Fruit fly (Drosophila melanogaster) whole organism, embryonic: ENCODE measurements around the gene CG33640.

Source experiments
- Atf-2 ChIP-seq: fragments of 200-800 bp; sonication (Bioruptor generic); optimal IDR thresholded peaks from 2 replicates; lab custom pipeline; 2016; ENCODE audit warnings: missing biosample characterization, missing genetic modification characterization
- B-H2 ChIP-seq: fragments of 200-800 bp; sonication (Bioruptor generic); optimal IDR thresholded peaks from 2 replicates; lab custom pipeline; 2018; ENCODE audit warnings: missing biosample characterization, mild to moderate bottlenecking, missing genetic modification characterization
- Bgb ChIP-seq: fragments of 200-800 bp; sonication (Bioruptor generic); IDR thresholded peaks from 2 replicates; pipeline ENCODE4 v1.3.6; 2022; ENCODE audit warnings: missing biosample characterization, missing genetic modification characterization; ENCODE audit not compliant: partially characterized antibody
- CG10959 ChIP-seq: fragments of 200-800 bp; sonication (Bioruptor generic); IDR thresholded peaks from 2 replicates; pipeline ENCODE4 v1.3.6; 2022; ENCODE audit warnings: missing biosample characterization, missing genetic modification characterization
- CG12744 ChIP-seq: fragments of 200-800 bp; sonication (Bioruptor generic); optimal IDR thresholded peaks from 2 replicates; lab custom pipeline; 2016; ENCODE audit warnings: missing biosample characterization, missing genetic modification characterization
- CG13296 ChIP-seq: fragments of 200-800 bp; sonication (Bioruptor generic); optimal IDR thresholded peaks from 3 replicates; lab custom pipeline; 2018; ENCODE audit warnings: missing biosample characterization, mild to moderate bottlenecking, missing genetic modification characterization
- CG14050 ChIP-seq: fragments of 200-800 bp; sonication (Bioruptor generic); IDR thresholded peaks from 3 replicates; pipeline ENCODE4 v1.3.6; 2022; ENCODE audit warnings: missing biosample characterization, missing genetic modification characterization
- CG14441 ChIP-seq: fragments of 200-800 bp; sonication (Bioruptor generic); IDR thresholded peaks from 2 replicates; pipeline ENCODE4 v1.3.6; 2022; ENCODE audit warnings: missing biosample characterization, missing genetic modification characterization
- CG14860 ChIP-seq: fragments of 200-800 bp; sonication (Bioruptor generic); IDR thresholded peaks from 3 replicates; pipeline ENCODE4 v1.3.6; 2022; ENCODE audit warnings: missing biosample characterization, missing genetic modification characterization; ENCODE audit not compliant: partially characterized antibody
- CG15011 ChIP-seq: fragments of 200-800 bp; sonication (Bioruptor generic); optimal IDR thresholded peaks from 3 replicates; lab custom pipeline; 2018; ENCODE audit warnings: missing biosample characterization, mild to moderate bottlenecking, missing genetic modification characterization
- CG1529 ChIP-seq: fragments of 200-800 bp; sonication (Bioruptor generic); optimal IDR thresholded peaks from 3 replicates; lab custom pipeline; 2018; ENCODE audit warnings: missing biosample characterization, missing genetic modification characterization
- CG1647 ChIP-seq: fragments of 200-800 bp; sonication (Bioruptor generic); optimal IDR thresholded peaks from 3 replicates; lab custom pipeline; 2016; ENCODE audit warnings: missing biosample characterization, missing genetic modification characterization
- CG17912 ChIP-seq: fragments of 200-800 bp; sonication (Bioruptor generic); optimal IDR thresholded peaks from 2 replicates; lab custom pipeline; 2018; ENCODE audit warnings: missing biosample characterization, mild to moderate bottlenecking, missing genetic modification characterization
- CG30020 ChIP-seq: fragments of 200-800 bp; optimal IDR thresholded peaks from 2 replicates; lab custom pipeline; 2019; ENCODE audit warnings: missing biosample characterization, mild to moderate bottlenecking, missing genetic modification characterization, moderate library complexity
- CG32532 ChIP-seq: fragments of 200-800 bp; sonication (Bioruptor generic); IDR thresholded peaks from 2 replicates; pipeline ENCODE4 v1.3.6; 2022; ENCODE audit warnings: missing biosample characterization, missing genetic modification characterization
- CG3995 ChIP-seq: fragments of 200-800 bp; sonication (Bioruptor generic); optimal IDR thresholded peaks from 3 replicates; lab custom pipeline; 2016; ENCODE audit warnings: missing biosample characterization, missing genetic modification characterization
- CG4854 ChIP-seq: fragments of 200-800 bp; sonication (Bioruptor generic); optimal IDR thresholded peaks from 2 replicates; lab custom pipeline; 2016; ENCODE audit warnings: missing biosample characterization, missing genetic modification characterization, inconsistent platforms
- CG5180 ChIP-seq: fragments of 200-800 bp; sonication (Bioruptor generic); optimal IDR thresholded peaks from 3 replicates; lab custom pipeline; 2017; ENCODE audit warnings: missing biosample characterization, missing genetic modification characterization, mild to moderate bottlenecking, moderate library complexity, missing genetic modification reagents
- CG6654 ChIP-seq: fragments of 200-800 bp; sonication (Bioruptor generic); optimal IDR thresholded peaks from 2 replicates; lab custom pipeline; 2017; ENCODE audit warnings: missing biosample characterization, mild to moderate bottlenecking, missing genetic modification characterization
- CG6683 ChIP-seq: fragments of 200-800 bp; sonication (Bioruptor generic); optimal IDR thresholded peaks from 2 replicates; lab custom pipeline; 2017; ENCODE audit warnings: missing biosample characterization, mild to moderate bottlenecking, missing genetic modification characterization, missing genetic modification reagents
- CG6689 ChIP-seq: fragments of 200-800 bp; sonication (Bioruptor generic); IDR thresholded peaks from 2 replicates; pipeline ENCODE4 v1.3.6; 2022; ENCODE audit warnings: missing biosample characterization, missing genetic modification characterization
- CG7786 ChIP-seq: fragments of 200-800 bp; sonication (Bioruptor generic); optimal IDR thresholded peaks from 2 replicates; lab custom pipeline; 2016; ENCODE audit warnings: missing biosample characterization, missing genetic modification characterization
- CG7987 ChIP-seq: fragments of 200-800 bp; sonication (Bioruptor generic); optimal IDR thresholded peaks from 2 replicates; lab custom pipeline; 2018; ENCODE audit warnings: missing biosample characterization, mild to moderate bottlenecking, missing genetic modification characterization, moderate library complexity
- CG8924 ChIP-seq: fragments of 200-800 bp; optimal IDR thresholded peaks from 3 replicates; lab custom pipeline; 2019; ENCODE audit warnings: missing biosample characterization, mild to moderate bottlenecking, missing genetic modification characterization, moderate library complexity
- CG9437 ChIP-seq: fragments of 200-800 bp; sonication (Bioruptor generic); optimal IDR thresholded peaks from 2 replicates; lab custom pipeline; 2018; ENCODE audit warnings: missing biosample characterization, mild to moderate bottlenecking, missing genetic modification characterization
- Doc2 ChIP-seq: fragments of 200-800 bp; sonication (Bioruptor generic); IDR thresholded peaks from 2 replicates; pipeline ENCODE4 v1.3.6; 2022; ENCODE audit warnings: missing biosample characterization, missing genetic modification characterization
- Hey ChIP-seq: fragments of 200-800 bp; sonication (Bioruptor generic); optimal IDR thresholded peaks from 3 replicates; lab custom pipeline; 2018; ENCODE audit warnings: missing biosample characterization, mild to moderate bottlenecking, missing genetic modification characterization
- Kr ChIP-seq: fragments of 200-800 bp; sonication (Bioruptor generic); optimal IDR thresholded peaks from 2 replicates; lab custom pipeline; 2017; ENCODE audit warnings: missing biosample characterization, mild to moderate bottlenecking, missing genetic modification characterization
- MESR4 ChIP-seq: fragments of 200-800 bp; sonication (Bioruptor generic); optimal IDR thresholded peaks from 2 replicates; lab custom pipeline; 2018; ENCODE audit warnings: missing biosample characterization, mild to moderate bottlenecking, missing genetic modification characterization, moderate library complexity
- Nf-YB ChIP-seq: fragments of 200-800 bp; sonication (Bioruptor generic); optimal IDR thresholded peaks from 3 replicates; lab custom pipeline; 2019; ENCODE audit warnings: missing biosample characterization, mild to moderate bottlenecking, missing genetic modification characterization, moderate library complexity
- Rx ChIP-seq: fragments of 200-800 bp; sonication (Bioruptor generic); IDR thresholded peaks from 2 replicates; pipeline ENCODE4 v1.3.6; 2022; ENCODE audit warnings: missing biosample characterization, missing genetic modification characterization
- Six4 ChIP-seq: fragments of 200-800 bp; sonication (Bioruptor generic); optimal IDR thresholded peaks from 2 replicates; lab custom pipeline; 2016; ENCODE audit warnings: missing biosample characterization, missing genetic modification characterization
- Vsx1 ChIP-seq: fragments of 200-800 bp; sonication (Bioruptor generic); optimal IDR thresholded peaks from 2 replicates; lab custom pipeline; 2017; ENCODE audit warnings: missing biosample characterization, mild to moderate bottlenecking, missing genetic modification characterization, missing genetic modification reagents
- YL-1 ChIP-seq: fragments of 200-800 bp; sonication (Bioruptor generic); optimal IDR thresholded peaks from 3 replicates; lab custom pipeline; 2017; ENCODE audit warnings: missing biosample characterization, mild to moderate bottlenecking, missing genetic modification characterization
- ato ChIP-seq: fragments of 200-800 bp; sonication (Bioruptor generic); IDR thresholded peaks from 2 replicates; pipeline ENCODE4 v1.3.6; 2022; ENCODE audit warnings: missing biosample characterization, missing genetic modification characterization; ENCODE audit not compliant: partially characterized antibody
- chm ChIP-seq: fragments of 200-800 bp; sonication (Bioruptor generic); IDR thresholded peaks from 2 replicates; pipeline ENCODE4 v1.3.6; 2022; ENCODE audit warnings: missing biosample characterization, missing genetic modification characterization
- crp ChIP-seq, 2 experiments: fragments of 200-800 bp; sonication (Bioruptor generic); optimal IDR thresholded peaks; 2 replicates in 1 of 2; 3 replicates in 1 of 2; lab custom pipeline; 2017; ENCODE audit warnings: missing biosample characterization in 2 of 2, missing genetic modification characterization in 2 of 2, mild to moderate bottlenecking in 1 of 2, moderate library complexity in 1 of 2
- dati ChIP-seq: fragments of 200-800 bp; sonication (Bioruptor generic); IDR thresholded peaks from 2 replicates; pipeline ENCODE4 v1.3.6; 2022; ENCODE audit warnings: missing biosample characterization, missing genetic modification characterization
- lab ChIP-seq: fragments of 200-800 bp; sonication (Bioruptor generic); optimal IDR thresholded peaks from 3 replicates; lab custom pipeline; 2017; ENCODE audit warnings: missing biosample characterization, missing genetic modification characterization, mild to moderate bottlenecking, moderate library complexity, missing genetic modification reagents
- lbe ChIP-seq: fragments of 200-800 bp; sonication (Bioruptor generic); optimal IDR thresholded peaks from 2 replicates; lab custom pipeline; 2016; ENCODE audit warnings: missing biosample characterization, mild to moderate bottlenecking, missing genetic modification characterization
- lmd ChIP-seq: fragments of 200-800 bp; sonication (Bioruptor generic); IDR thresholded peaks from 2 replicates; pipeline ENCODE4 v1.3.6; 2022; ENCODE audit warnings: missing biosample characterization, missing genetic modification characterization
- pan ChIP-seq, 4 experiments: fragments of >200 bp in 3 of 4; fragments of 200-800 bp in 1 of 4; sonication (Bioruptor generic) in 1 of 4; optimal IDR thresholded peaks in 3 of 4; IDR thresholded peaks in 1 of 4; 2 replicates each; pipeline versions ENCODE4 v1.3.6 to Lab custom; 2017 to 2022; ENCODE audit warnings: missing biosample characterization in 2 of 4, missing genetic modification characterization in 2 of 4, mixed read lengths in 1 of 4
- pros ChIP-seq: fragments of 200-800 bp; sonication (Bioruptor generic); optimal IDR thresholded peaks from 3 replicates; lab custom pipeline; 2019; ENCODE audit warnings: missing biosample characterization, mild to moderate bottlenecking, missing genetic modification characterization, moderate library complexity
- ranshi ChIP-seq: fragments of 200-800 bp; sonication (Bioruptor generic); IDR thresholded peaks from 2 replicates; pipeline ENCODE4 v1.3.6; 2022; ENCODE audit warnings: missing biosample characterization, missing genetic modification characterization
- schlank ChIP-seq: fragments of 200-800 bp; sonication (Bioruptor generic); optimal IDR thresholded peaks from 2 replicates; lab custom pipeline; 2018; ENCODE audit warnings: missing biosample characterization, mild to moderate bottlenecking, missing genetic modification characterization
- sisA ChIP-seq: fragments of 200-800 bp; sonication (Bioruptor generic); IDR thresholded peaks from 2 replicates; pipeline ENCODE4 v1.3.6; 2022; ENCODE audit warnings: missing biosample characterization, missing genetic modification characterization
- so ChIP-seq: fragments of 200-800 bp; sonication (Bioruptor generic); IDR thresholded peaks from 3 replicates; pipeline ENCODE4 v1.3.6; 2022; ENCODE audit warnings: missing biosample characterization, missing genetic modification characterization
- zen ChIP-seq: fragments of 200-800 bp; sonication (Bioruptor generic); optimal IDR thresholded peaks from 3 replicates; lab custom pipeline; 2018; ENCODE audit warnings: missing biosample characterization, mild to moderate bottlenecking, missing genetic modification characterization, moderate library complexity

Gene CG33640

dm6 chr2L:13512182-13513032 is 15.2 kb upstream of the CG33640 start (continued):
- TF ChIP-seq so (GFP tag; lab: Robert Waterston, UW) (no peak; the same call in 2 of the 3 replicates), CG9437 (GFP tag; lab: Kevin White, UChicago) (peak; percentile 45), CG14860 (no peak), CG6683 (GFP tag; lab: Kevin White, UChicago) (no peak), Six4 (no peak), Vsx1 (no peak), Doc2 (GFP tag; lab: Robert Waterston, UW) (no peak), chm (GFP tag; lab: Robert Waterston, UW) (no peak), Rx (no peak), Hey (tag; lab: Kevin White, UChicago) (no peak), crp (GFP tag; optimal IDR thresholded peaks at IDR 0.05; lab: Kevin White, UChicago) (no peak), CG1647 (GFP tag; lab: Kevin White, UChicago) (peak; percentile 12), CG6654 (no peak), CG12744 (GFP tag; lab: Kevin White, UChicago) (no peak), pros (GFP tag; lab: Kevin White, UChicago) (no peak), CG15011 (GFP tag; lab: Kevin White, UChicago) (no peak), pan (optimal IDR thresholded peaks at IDR 0.05; lab: Kevin White, UChicago) (no peak), pan (GFP tag; optimal IDR thresholded peaks at IDR 0.05 in 1 of 2, IDR thresholded peaks at IDR 0.05 in 1 of 2) (peak in 1 of 2 experiments; percentile 48), CG17912 (GFP tag; lab: Kevin White, UChicago) (no peak), CG13296 (GFP tag; lab: Kevin White, UChicago) (no peak), CG14050 (GFP tag; lab: Robert Waterston, UW) (no peak), sisA (GFP tag; lab: Robert Waterston, UW) (peak; percentile 35), B-H2 (GFP tag; lab: Kevin White, UChicago) (no peak), CG8924 (tag; lab: Kevin White, UChicago) (no peak), ranshi (GFP tag; lab: Robert Waterston, UW) (peak; percentile 38; the same call in 1 of the 2 replicates), Bgb (GFP tag; lab: Robert Waterston, UW) (no peak), CG7786 (GFP tag; lab: Kevin White, UChicago) (no peak), zen (no peak), lmd (GFP tag; lab: Robert Waterston, UW) (peak; percentile 51; the same call in 1 of the 2 replicates), YL-1 (no peak), lab (GFP tag; lab: Kevin White, UChicago) (peak; percentile 35), CG6689 (GFP tag; lab: Robert Waterston, UW) (no peak), Nf-YB (GFP tag; lab: Kevin White, UChicago) (no peak), CG5180 (GFP tag; lab: Kevin White, UChicago) (no peak), CG32532 (peak; percentile 37; the same call in 1 of the 2 replicates), CG3995 (GFP tag; lab: Kevin White, UChicago) (no peak), CG7987 (no peak), schlank (tag; lab: Kevin White, UChicago) (no peak), Kr (GFP tag; lab: Kevin White, UChicago) (no peak), dati (no peak), CG10959 (GFP tag; lab: Robert Waterston, UW) (no peak), CG4854 (GFP tag; lab: Kevin White, UChicago) (peak; percentile 21), ato (GFP tag; lab: Robert Waterston, UW) (peak; percentile 41; the same call in 1 of the 2 replicates), CG14441 (GFP tag; lab: Robert Waterston, UW) (peak; percentile 72), lbe (no peak), CG1529 (GFP tag; lab: Kevin White, UChicago) (no peak), Atf-2 (no peak), CG30020 (tag; lab: Kevin White, UChicago) (no peak), MESR4 (GFP tag; lab: Kevin White, UChicago) (no peak)
